Fruit fly (Drosophila melanogaster) whole organism, prepupa: Measurements from ENCODE around the gene CHKov1.
A peak's percentile ranks its signal among the peaks of the same experiment; 100 is the strongest.

Experiments used
- Blimp-1 ChIP-seq: fragments of 200-800 bp; sonication (Bioruptor generic); optimal IDR thresholded peaks from 3 replicates; lab custom pipeline; 2017; ENCODE audit warnings: missing biosample characterization, missing genetic modification characterization, mild to moderate bottlenecking, moderate library complexity, missing genetic modification reagents
- CG10631 ChIP-seq: fragments of 200-800 bp; sonication (Bioruptor generic); optimal IDR thresholded peaks from 2 replicates; lab custom pipeline; 2016; ENCODE audit warnings: missing biosample characterization, missing genetic modification characterization
- CG10669 ChIP-seq: fragments of 200-800 bp; sonication (Bioruptor generic); optimal IDR thresholded peaks from 3 replicates; lab custom pipeline; 2018; ENCODE audit warnings: missing biosample characterization, mild to moderate bottlenecking, missing genetic modification characterization, moderate library complexity
- CG11294 ChIP-seq: fragments of 200-800 bp; sonication (Bioruptor generic); IDR thresholded peaks from 2 replicates; pipeline ENCODE4 v1.3.6; 2022; ENCODE audit warnings: missing biosample characterization, missing genetic modification characterization
- CG11762 ChIP-seq: fragments of 200-800 bp; sonication (Bioruptor generic); optimal IDR thresholded peaks from 3 replicates; lab custom pipeline; 2016; ENCODE audit warnings: missing biosample characterization, missing genetic modification characterization; ENCODE audit not compliant: insufficient read depth
- CG11902 ChIP-seq: fragments of 200-800 bp; sonication (Bioruptor generic); optimal IDR thresholded peaks from 3 replicates; lab custom pipeline; 2016; ENCODE audit warnings: missing biosample characterization, missing genetic modification characterization
- CG15336 ChIP-seq: fragments of 200-800 bp; sonication (Bioruptor generic); IDR thresholded peaks from 2 replicates; pipeline ENCODE4 v1.3.6; 2022; ENCODE audit warnings: missing biosample characterization, missing genetic modification characterization
- CG1621 ChIP-seq: fragments of 200-800 bp; sonication (Bioruptor generic); optimal IDR thresholded peaks from 3 replicates; lab custom pipeline; 2018; ENCODE audit warnings: missing biosample characterization, mild to moderate bottlenecking, missing genetic modification characterization
- CG16779 ChIP-seq: fragments of 200-800 bp; sonication (Bioruptor generic); optimal IDR thresholded peaks from 3 replicates; lab custom pipeline; 2017; ENCODE audit warnings: missing biosample characterization, mild to moderate bottlenecking, missing genetic modification characterization
- CG3032 ChIP-seq: fragments of 200-800 bp; optimal IDR thresholded peaks from 2 replicates; lab custom pipeline; 2019; ENCODE audit warnings: missing biosample characterization, mild to moderate bottlenecking, missing genetic modification characterization, moderate library complexity
- CG31627 ChIP-seq: fragments of 200-800 bp; sonication (Bioruptor generic); optimal IDR thresholded peaks from 3 replicates; lab custom pipeline; 2016; ENCODE audit warnings: missing biosample characterization, missing genetic modification characterization
- CG32006 ChIP-seq: fragments of 200-800 bp; sonication (Bioruptor generic); optimal IDR thresholded peaks from 3 replicates; lab custom pipeline; 2017; ENCODE audit warnings: missing biosample characterization, mild to moderate bottlenecking, missing genetic modification characterization
- CG3919 ChIP-seq: fragments of 200-800 bp; sonication (Bioruptor generic); optimal IDR thresholded peaks from 3 replicates; lab custom pipeline; 2016; ENCODE audit warnings: missing biosample characterization, missing genetic modification characterization
- CG4318 ChIP-seq: fragments of 200-800 bp; sonication (Bioruptor generic); optimal IDR thresholded peaks from 3 replicates; lab custom pipeline; 2017; ENCODE audit warnings: missing biosample characterization, mild to moderate bottlenecking, missing genetic modification characterization
- CG6163 ChIP-seq: fragments of 200-800 bp; sonication (Bioruptor generic); IDR thresholded peaks from 3 replicates; pipeline ENCODE4 v1.3.6; 2022; ENCODE audit warnings: missing biosample characterization, missing genetic modification characterization
- CG6276 ChIP-seq: fragments of 200-800 bp; sonication (Bioruptor generic); optimal IDR thresholded peaks from 2 replicates; lab custom pipeline; 2017; ENCODE audit warnings: missing biosample characterization, mild to moderate bottlenecking, missing genetic modification characterization
- CG6792 ChIP-seq: fragments of 200-800 bp; sonication (Bioruptor generic); optimal IDR thresholded peaks from 3 replicates; lab custom pipeline; 2016; ENCODE audit warnings: missing biosample characterization, missing genetic modification characterization
- CG6808 ChIP-seq: fragments of 200-800 bp; sonication (Bioruptor generic); optimal IDR thresholded peaks from 3 replicates; lab custom pipeline; 2017; ENCODE audit warnings: missing biosample characterization, missing genetic modification characterization, mild to moderate bottlenecking, moderate library complexity, missing genetic modification reagents
- CG8119 ChIP-seq: fragments of 200-800 bp; sonication (Bioruptor generic); IDR thresholded peaks from 3 replicates; pipeline ENCODE4 v1.3.6; 2022; ENCODE audit warnings: missing biosample characterization, missing genetic modification characterization
- CG8319 ChIP-seq: fragments of 200-800 bp; sonication (Bioruptor generic); optimal IDR thresholded peaks from 3 replicates; lab custom pipeline; 2016; ENCODE audit warnings: missing biosample characterization, missing genetic modification characterization
- CG8632 ChIP-seq: fragments of 200-800 bp; sonication (Bioruptor generic); optimal IDR thresholded peaks from 3 replicates; lab custom pipeline; 2016; ENCODE audit warnings: missing biosample characterization, missing genetic modification characterization
- Eip75B ChIP-seq: fragments of 200-800 bp; sonication (Bioruptor generic); optimal IDR thresholded peaks from 3 replicates; lab custom pipeline; 2016; ENCODE audit warnings: missing biosample characterization, missing genetic modification characterization
- Eip78C ChIP-seq: fragments of 200-800 bp; sonication (Bioruptor generic); peaks from one replicate; lab custom pipeline; 2016; ENCODE audit warnings: missing biosample characterization, missing genetic modification characterization
- Ets21C ChIP-seq: fragments of 200-800 bp; sonication (Bioruptor generic); optimal IDR thresholded peaks from 3 replicates; lab custom pipeline; 2016; ENCODE audit warnings: missing biosample characterization, missing genetic modification characterization
- Ets96B ChIP-seq: fragments of 200-800 bp; optimal IDR thresholded peaks from 2 replicates; lab custom pipeline; 2019; ENCODE audit warnings: missing biosample characterization, mild to moderate bottlenecking, missing genetic modification characterization, moderate library complexity
- Hr38 ChIP-seq: sonication (Bioruptor generic); optimal IDR thresholded peaks from 2 replicates; lab custom pipeline; 2016; ENCODE audit warnings: missing biosample characterization, missing genetic modification characterization
- Hr39 ChIP-seq: fragments of 200-800 bp; sonication (Bioruptor generic); optimal IDR thresholded peaks from 2 replicates; lab custom pipeline; 2016; ENCODE audit warnings: missing biosample characterization, missing genetic modification characterization
- Lpt ChIP-seq: fragments of 200-800 bp; sonication (Bioruptor generic); optimal IDR thresholded peaks from 3 replicates; lab custom pipeline; 2016; ENCODE audit warnings: missing biosample characterization, missing genetic modification characterization
- OdsH ChIP-seq: fragments of 200-800 bp; sonication (Bioruptor generic); optimal IDR thresholded peaks from 3 replicates; lab custom pipeline; 2016; ENCODE audit warnings: missing biosample characterization, missing genetic modification characterization
- Smox ChIP-seq: fragments of 200-800 bp; sonication (Bioruptor generic); optimal IDR thresholded peaks from 3 replicates; lab custom pipeline; 2016; ENCODE audit warnings: missing biosample characterization, missing genetic modification characterization
- Sox15 ChIP-seq: fragments of 200-800 bp; sonication (Bioruptor generic); optimal IDR thresholded peaks from 3 replicates; lab custom pipeline; 2016; ENCODE audit warnings: missing biosample characterization, missing genetic modification characterization
- dac ChIP-seq: fragments of 200-800 bp; sonication (Bioruptor generic); optimal IDR thresholded peaks from 2 replicates; lab custom pipeline; 2017; ENCODE audit warnings: missing biosample characterization, mild to moderate bottlenecking, missing genetic modification characterization
- fd85E ChIP-seq: fragments of 200-800 bp; sonication (Bioruptor generic); optimal IDR thresholded peaks from 3 replicates; lab custom pipeline; 2016; ENCODE audit warnings: missing biosample characterization, missing genetic modification characterization
- fkh ChIP-seq: fragments of 200-800 bp; sonication (Bioruptor generic); optimal IDR thresholded peaks from 3 replicates; lab custom pipeline; 2017; ENCODE audit warnings: missing biosample characterization, mild to moderate bottlenecking, missing genetic modification characterization, moderate library complexity
- lz ChIP-seq: fragments of 200-800 bp; sonication (Bioruptor generic); optimal IDR thresholded peaks from 3 replicates; lab custom pipeline; 2016; ENCODE audit warnings: missing biosample characterization, missing genetic modification characterization
- pdm3 ChIP-seq: fragments of 200-800 bp; sonication (Bioruptor generic); optimal IDR thresholded peaks from 3 replicates; lab custom pipeline; 2016; ENCODE audit warnings: missing biosample characterization, missing genetic modification characterization
- salr ChIP-seq, 2 experiments: fragments of 200-800 bp; sonication (Bioruptor generic); optimal IDR thresholded peaks; 3 replicates each; lab custom pipeline; 2016 to 2018; ENCODE audit warnings: missing biosample characterization in 2 of 2, missing genetic modification characterization in 2 of 2, mild to moderate bottlenecking in 1 of 2
- spab ChIP-seq: fragments of 200-800 bp; sonication (Bioruptor generic); optimal IDR thresholded peaks from 2 replicates; lab custom pipeline; 2017; ENCODE audit warnings: missing biosample characterization, mild to moderate bottlenecking, missing genetic modification characterization, missing genetic modification reagents
- ss ChIP-seq, 2 experiments: fragments of 200-800 bp; sonication (Bioruptor generic); optimal IDR thresholded peaks; 2 replicates in 1 of 2; 3 replicates in 1 of 2; lab custom pipeline; 2017 to 2018; ENCODE audit warnings: mild to moderate bottlenecking in 2 of 2, missing biosample characterization in 2 of 2, missing genetic modification characterization in 2 of 2, moderate library complexity in 1 of 2
- svp ChIP-seq: fragments of 200-800 bp; sonication (Bioruptor generic); peaks from one replicate; lab custom pipeline; 2016; ENCODE audit warnings: missing biosample characterization, missing genetic modification characterization
- vri ChIP-seq: fragments of 200-800 bp; sonication (Bioruptor generic); optimal IDR thresholded peaks from 3 replicates; lab custom pipeline; 2016; ENCODE audit warnings: missing biosample characterization, mild to moderate bottlenecking, missing genetic modification characterization

The CHKov1 gene

dm6 chr3R:25329079-25329478, at the start of gene CHKov1:
CHKov1 (minus strand) TSS chr3R:25329316.
- TF ChIP-seq pdm3 (GFP tag; lab: Kevin White, UChicago), result no peak
- no peak for TF ChIP-seq Hr38 (GFP tag; lab: Kevin White, UChicago)
- no peak for TF ChIP-seq CG6792 (GFP tag; lab: Kevin White, UChicago)
- no peak for TF ChIP-seq Hr39
- no peak for TF ChIP-seq Eip78C (GFP tag; lab: Kevin White, UChicago)
- TF ChIP-seq CG15336 (GFP tag; lab: Robert Waterston, UW), result 0 out of 2 replicates have a peak, but pooled peaks have one; percentile 21
- no peak for TF ChIP-seq spab (GFP tag; lab: Kevin White, UChicago)
- no peak for TF ChIP-seq CG32006 (GFP tag; lab: Kevin White, UChicago)
- TF ChIP-seq Sox15, result no peak
- TF ChIP-seq vri, result peak; percentile 30
- no peak for TF ChIP-seq fkh
- no peak for TF ChIP-seq Eip75B (GFP tag; lab: Kevin White, UChicago)
- no peak for TF ChIP-seq CG11294

dm6 chr3R:25357985-25358384, 28.9 kb upstream of the CHKov1 start, which contains the start of gene ND-49L:
ND-49L (plus strand) TSS chr3R:25358285.
- TF ChIP-seq svp (no peak), CG11762 (no peak), Lpt (GFP tag; lab: Kevin White, UChicago) (no peak), CG8319 (no peak), CG6808 (GFP tag; lab: Kevin White, UChicago) (no peak), dac (no peak), CG4318 (GFP tag; lab: Kevin White, UChicago) (no peak), lz (GFP tag; lab: Kevin White, UChicago) (no peak), CG8119 (no peak), Blimp-1 (no peak), fd85E (GFP tag; lab: Kevin White, UChicago) (no peak), pdm3 (GFP tag; lab: Kevin White, UChicago) (no peak), Hr39 (no peak), CG11294 (no peak), Smox (GFP tag; lab: Kevin White, UChicago) (no peak)

dm6 chr3R:25346899-25347298, 17.8 kb upstream of the CHKov1 start, which contains the start of gene tobi:
tobi (minus strand) TSS chr3R:25346921.
- no peak for TF ChIP-seq lz (GFP tag; lab: Kevin White, UChicago)
- no peak for TF ChIP-seq CG16779 (tag; lab: Kevin White, UChicago)
- no peak for TF ChIP-seq Sox15
- no peak for TF ChIP-seq pdm3 (GFP tag; lab: Kevin White, UChicago)
- no peak for TF ChIP-seq spab (GFP tag; lab: Kevin White, UChicago)
- TF ChIP-seq CG4318 (GFP tag; lab: Kevin White, UChicago), result no peak
- TF ChIP-seq CG3032 (tag; lab: Kevin White, UChicago), result no peak
- no peak for TF ChIP-seq CG6276 (GFP tag; lab: Kevin White, UChicago)
- no peak for TF ChIP-seq CG6163 (GFP tag; lab: Robert Waterston, UW)
- TF ChIP-seq CG8632 (GFP tag; lab: Kevin White, UChicago), result no peak
- no peak for TF ChIP-seq Blimp-1
- TF ChIP-seq ss (GFP tag; optimal IDR thresholded peaks at IDR 0.05; lab: Kevin White, UChicago), result no peak
- no peak for TF ChIP-seq Ets21C (GFP tag; lab: Kevin White, UChicago)
- no peak for TF ChIP-seq Eip78C (GFP tag; lab: Kevin White, UChicago)
- no peak for TF ChIP-seq CG8319
- no peak for TF ChIP-seq CG1621
- TF ChIP-seq CG10631 (GFP tag; lab: Kevin White, UChicago), result no peak
- TF ChIP-seq salr (GFP tag; optimal IDR thresholded peaks at IDR 0.05; lab: Kevin White, UChicago), result no peak
- TF ChIP-seq Lpt (GFP tag; lab: Kevin White, UChicago), result no peak
- TF ChIP-seq Hr39, result no peak

- TF ChIP-seq CG6163 (GFP tag; lab: Robert Waterston, UW), result no peak
- no peak for TF ChIP-seq Hr39
- no peak for TF ChIP-seq CG6792 (GFP tag; lab: Kevin White, UChicago)
- no peak for TF ChIP-seq CG11902 (GFP tag; lab: Kevin White, UChicago)
- TF ChIP-seq Ets96B, result no peak
- TF ChIP-seq CG3919 (GFP tag; lab: Kevin White, UChicago), result no peak
- no peak for TF ChIP-seq CG31627 (GFP tag; lab: Kevin White, UChicago)
- no peak for TF ChIP-seq vri
- TF ChIP-seq svp, result no peak
- TF ChIP-seq CG10669 (GFP tag; lab: Kevin White, UChicago), result no peak
- no peak for TF ChIP-seq Sox15
- no peak for TF ChIP-seq OdsH (GFP tag; lab: Kevin White, UChicago)
- no peak for TF ChIP-seq CG1621
Measured at dm6 chr3R:25339952-25340351, 10.8 kb upstream of the CHKov1 start, which contains the start of gene rha. rha (plus strand) TSS chr3R:25340252.
